Worm (Caenorhabditis elegans) whole organism, L4 larva: ENCODE measurements around the gene srsx-25.

Source experiments
- D1046.2 ChIP-seq: fragments of 200-800 bp; sonication (Bioruptor generic); IDR thresholded peaks from 2 replicates; pipeline ENCODE4 v1.3.6; 2022; ENCODE audit warnings: missing genetic modification characterization, missing compliant biosample characterization
- aly-2 ChIP-seq: sonication (generic microtip); optimal IDR thresholded peaks from 2 replicates; lab custom pipeline; 2018; ENCODE audit warnings: missing biosample characterization, missing genetic modification characterization
- dve-1 ChIP-seq: sonication (generic microtip); optimal IDR thresholded peaks from 2 replicates; lab custom pipeline; 2017; ENCODE audit warnings: antibody characterized with exemption, mild to moderate bottlenecking, missing genetic modification characterization, missing compliant biosample characterization; ENCODE audit not compliant: insufficient read depth
- fkh-10 ChIP-seq: fragments of 150-350 bp; optimal IDR thresholded peaks from 2 replicates; lab custom pipeline; 2014; ENCODE audit warnings: missing biosample characterization, missing genetic modification reagents, missing genetic modification characterization
- lin-13 ChIP-seq: fragments of 150-350 bp; optimal IDR thresholded peaks from 2 replicates; lab custom pipeline; 2014; ENCODE audit warnings: missing biosample characterization, missing genetic modification reagents, missing genetic modification characterization
- snpc-4 ChIP-seq: fragments of 150-350 bp; optimal IDR thresholded peaks from 2 replicates; lab custom pipeline; 2014; ENCODE audit warnings: missing biosample characterization, missing genetic modification characterization
- unc-62 ChIP-seq, 3 experiments: fragments of 150-350 bp in 1 of 3; sonication (generic microtip); optimal IDR thresholded peaks in 2 of 3; peaks in 1 of 3; 1 replicate in 1 of 3; 2 replicates in 2 of 3; lab custom pipeline; 2014 to 2017; ENCODE audit warnings: missing biosample characterization in 3 of 3, missing genetic modification characterization in 3 of 3, missing genetic modification reagents in 3 of 3, missing genotype in 1 of 3
- zag-1 ChIP-seq: fragments of 150-350 bp; optimal IDR thresholded peaks from 2 replicates; lab custom pipeline; 2014; ENCODE audit warnings: missing biosample characterization, missing genetic modification characterization

ce11 chrIV:13386043-13386442 is 21.1 kb downstream of the srsx-25 start, which contains the start of the genes Y62E10A.20, Y62E10A.23 and mdt-9:
- TF ChIP-seq lin-13 (GFP tag; lab: Kevin White, UChicago): peak; percentile 88
- no peak for TF ChIP-seq fkh-10 (GFP tag; lab: Kevin White, UChicago)
- no peak for TF ChIP-seq D1046.2 (GFP tag; lab: Robert Waterston, UW)
- TF ChIP-seq zag-1 (tag; lab: Kevin White, UChicago): no peak
- no peak for TF ChIP-seq unc-62 (GFP tag; optimal IDR thresholded peaks at IDR 0.05 in 1 of 2; lab: Kevin White, UChicago)
- no peak for TF ChIP-seq unc-62 (tag; optimal IDR thresholded peaks at IDR 0.05; lab: Kevin White, UChicago)
- no peak for TF ChIP-seq snpc-4
- TF ChIP-seq aly-2 (tag; lab: Kevin White, UChicago): no peak
- peak; percentile 70 for TF ChIP-seq dve-1 (tag; lab: Kevin White, UChicago)
